Worm (Caenorhabditis elegans) whole organism, L2 larva: Measurements from ENCODE around the gene exl-1.
A peak's percentile ranks its signal among the peaks of the same experiment; 100 is the strongest.

ENCODE experiments used
- F13H6.1 ChIP-seq: sonication (generic microtip); optimal IDR thresholded peaks from 2 replicates; lab custom pipeline; 2016; ENCODE audit warnings: missing genetic modification characterization, missing compliant biosample characterization
- R02D3.7 ChIP-seq: fragments of 150-350 bp; optimal IDR thresholded peaks from 2 replicates; lab custom pipeline; 2014; ENCODE audit warnings: missing biosample characterization, missing genetic modification characterization
- Y55F3AM.14 ChIP-seq: fragments of 200-800 bp; sonication (Bioruptor generic); optimal IDR thresholded peaks from 2 replicates; lab custom pipeline; 2018; ENCODE audit warnings: mild to moderate bottlenecking, missing genetic modification characterization, missing compliant biosample characterization
- ZK546.5 ChIP-seq: sonication (generic microtip); optimal IDR thresholded peaks from 2 replicates; lab custom pipeline; 2017; ENCODE audit warnings: missing biosample characterization, missing genetic modification characterization
- alr-1 ChIP-seq: fragments of 150-350 bp; optimal IDR thresholded peaks from 2 replicates; lab custom pipeline; 2014; ENCODE audit warnings: missing biosample characterization, missing genetic modification characterization
- aly-2 ChIP-seq: fragments of 150-350 bp; optimal IDR thresholded peaks from 2 replicates; lab custom pipeline; 2014; ENCODE audit warnings: missing biosample characterization, missing genetic modification characterization
- blmp-1 ChIP-seq: sonication (generic microtip); optimal IDR thresholded peaks from 2 replicates; lab custom pipeline; 2017; ENCODE audit warnings: missing genetic modification characterization, mild to moderate bottlenecking, missing compliant biosample characterization, antibody characterized with exemption, moderate library complexity; ENCODE audit not compliant: insufficient read depth
- ceh-16 ChIP-seq: fragments of 150-350 bp; optimal IDR thresholded peaks from 2 replicates; lab custom pipeline; 2014; ENCODE audit warnings: missing biosample characterization, missing genetic modification characterization
- ceh-82 ChIP-seq: fragments of 150-350 bp; optimal IDR thresholded peaks from 2 replicates; lab custom pipeline; 2014; ENCODE audit warnings: missing biosample characterization, missing genetic modification characterization
- crh-2 ChIP-seq: sonication (generic microtip); optimal IDR thresholded peaks from 2 replicates; lab custom pipeline; 2017; ENCODE audit warnings: missing biosample characterization, missing genetic modification characterization
- egl-27 ChIP-seq: sonication (generic microtip); optimal IDR thresholded peaks from 3 replicates; lab custom pipeline; 2017; ENCODE audit warnings: missing biosample characterization, missing genetic modification reagents, missing genetic modification characterization
- elt-1 ChIP-seq: fragments of 150-350 bp; optimal IDR thresholded peaks from 2 replicates; lab custom pipeline; 2014; ENCODE audit warnings: missing biosample characterization, missing genetic modification characterization
- elt-3 ChIP-seq: sonication (generic microtip); optimal IDR thresholded peaks from 2 replicates; lab custom pipeline; 2017; ENCODE audit warnings: missing biosample characterization, missing genetic modification characterization
- fos-1 ChIP-seq: fragments of 150-350 bp; optimal IDR thresholded peaks from 2 replicates; lab custom pipeline; 2014; ENCODE audit warnings: missing biosample characterization, missing genetic modification characterization
- gmeb-1 ChIP-seq: fragments of 150-350 bp; optimal IDR thresholded peaks from 2 replicates; lab custom pipeline; 2014; ENCODE audit warnings: missing biosample characterization, missing genetic modification characterization
- lin-11 ChIP-seq: fragments of 150-350 bp; sonication (generic microtip); optimal IDR thresholded peaks from 2 replicates; lab custom pipeline; 2014; ENCODE audit warnings: missing biosample characterization, missing genetic modification characterization, inconsistent platforms, mixed read lengths
- lin-13 ChIP-seq: fragments of 150-350 bp; optimal IDR thresholded peaks from 2 replicates; lab custom pipeline; 2014; ENCODE audit warnings: missing biosample characterization, missing genetic modification reagents, missing genetic modification characterization
- lin-39 ChIP-seq: fragments of 150-350 bp; optimal IDR thresholded peaks from 2 replicates; lab custom pipeline; 2014; ENCODE audit warnings: missing biosample characterization, missing genetic modification reagents, missing genetic modification characterization
- lsy-2 ChIP-seq, 2 experiments: fragments of 150-350 bp in 1 of 2; sonication (generic microtip) in 1 of 2; optimal IDR thresholded peaks; 2 replicates each; lab custom pipeline; 2014 to 2017; ENCODE audit warnings: missing biosample characterization in 2 of 2, missing genetic modification characterization in 2 of 2
- mab-5 ChIP-seq: fragments of 150-350 bp; optimal IDR thresholded peaks from 2 replicates; lab custom pipeline; 2014; ENCODE audit warnings: missing biosample characterization, missing genetic modification characterization
- mbf-1 ChIP-seq: sonication (generic microtip); optimal IDR thresholded peaks from 2 replicates; lab custom pipeline; 2017; ENCODE audit warnings: missing biosample characterization, missing genetic modification characterization
- mdl-1 ChIP-seq, 2 experiments: fragments of 150-350 bp in 1 of 2; sonication (generic microtip) in 1 of 2; optimal IDR thresholded peaks; 2 replicates each; lab custom pipeline; 2017; ENCODE audit warnings: missing biosample characterization in 2 of 2, missing genetic modification characterization in 2 of 2
- nhr-10 ChIP-seq: sonication (generic microtip); optimal IDR thresholded peaks from 2 replicates; lab custom pipeline; 2017; ENCODE audit warnings: missing biosample characterization, missing genetic modification characterization
- nhr-12 ChIP-seq: fragments of 150-350 bp; optimal IDR thresholded peaks from 2 replicates; lab custom pipeline; 2014; ENCODE audit warnings: missing biosample characterization, missing genetic modification characterization
- nhr-129 ChIP-seq: fragments of 150-350 bp; optimal IDR thresholded peaks from 2 replicates; lab custom pipeline; 2014; ENCODE audit warnings: missing biosample characterization, missing genetic modification characterization
- nhr-21 ChIP-seq: fragments of 150-350 bp; optimal IDR thresholded peaks from 2 replicates; lab custom pipeline; 2014; ENCODE audit warnings: missing biosample characterization, missing genetic modification characterization
- nhr-23 ChIP-seq: fragments of 150-350 bp; optimal IDR thresholded peaks from 2 replicates; lab custom pipeline; 2014; ENCODE audit warnings: missing biosample characterization, missing genetic modification reagents, missing genetic modification characterization
- nhr-25 ChIP-seq: fragments of 150-350 bp; sonication (generic microtip); optimal IDR thresholded peaks from 3 replicates; lab custom pipeline; 2014; ENCODE audit warnings: missing biosample characterization, missing genetic modification characterization
- nhr-6 ChIP-seq: fragments of 150-350 bp; optimal IDR thresholded peaks from 2 replicates; lab custom pipeline; 2014; ENCODE audit warnings: missing biosample characterization, missing genetic modification characterization
- nhr-77 ChIP-seq: fragments of 150-350 bp; optimal IDR thresholded peaks from 2 replicates; lab custom pipeline; 2014; ENCODE audit warnings: missing biosample characterization, missing genetic modification characterization
- peb-1 ChIP-seq: fragments of 150-350 bp; optimal IDR thresholded peaks from 2 replicates; lab custom pipeline; 2014; ENCODE audit warnings: missing biosample characterization, missing genetic modification characterization
- sma-3 ChIP-seq: sonication (generic microtip); optimal IDR thresholded peaks from 2 replicates; lab custom pipeline; 2016; ENCODE audit warnings: missing genetic modification reagents, missing genetic modification characterization, missing compliant biosample characterization
- sma-9 ChIP-seq, 2 experiments: fragments of 150-350 bp in 1 of 2; sonication (generic microtip) in 1 of 2; optimal IDR thresholded peaks; 2 replicates each; lab custom pipeline; 2014 to 2016; ENCODE audit warnings: missing genetic modification characterization in 2 of 2, mild to moderate bottlenecking in 1 of 2, missing biosample characterization in 1 of 2, missing compliant biosample characterization in 1 of 2, missing genetic modification reagents in 1 of 2, moderate library complexity in 1 of 2
- snpc-4 ChIP-seq: fragments of 150-350 bp; optimal IDR thresholded peaks from 2 replicates; lab custom pipeline; 2014; ENCODE audit warnings: missing biosample characterization, missing genetic modification characterization
- unc-39 ChIP-seq: fragments of 150-350 bp; optimal IDR thresholded peaks from 2 replicates; lab custom pipeline; 2014; ENCODE audit warnings: missing biosample characterization, missing genetic modification characterization
- unc-55 ChIP-seq: fragments of 150-350 bp; sonication (generic microtip); optimal IDR thresholded peaks from 3 replicates; lab custom pipeline; 2014; ENCODE audit warnings: missing biosample characterization, missing genetic modification reagents, missing genetic modification characterization
- unc-62 ChIP-seq: fragments of 150-350 bp; optimal IDR thresholded peaks from 2 replicates; lab custom pipeline; 2014; ENCODE audit warnings: missing biosample characterization, missing genetic modification reagents, missing genetic modification characterization
- zag-1 ChIP-seq: fragments of 150-350 bp; optimal IDR thresholded peaks from 2 replicates; lab custom pipeline; 2014; ENCODE audit warnings: missing biosample characterization, missing genetic modification characterization
- ztf-1 ChIP-seq: fragments of 200-800 bp; sonication (Bioruptor generic); conservative IDR thresholded peaks from 2 replicates; pipeline ENCODE4 v1.3.6; 2022; ENCODE audit warnings: missing genetic modification characterization, missing compliant biosample characterization
- ztf-11 ChIP-seq: sonication (generic microtip); optimal IDR thresholded peaks from 2 replicates; lab custom pipeline; 2017; ENCODE audit warnings: missing biosample characterization, missing genetic modification characterization
- ztf-4 ChIP-seq: fragments of 150-350 bp; optimal IDR thresholded peaks from 2 replicates; lab custom pipeline; 2014; ENCODE audit warnings: missing biosample characterization, missing genetic modification characterization

The exl-1 gene

DNA sequence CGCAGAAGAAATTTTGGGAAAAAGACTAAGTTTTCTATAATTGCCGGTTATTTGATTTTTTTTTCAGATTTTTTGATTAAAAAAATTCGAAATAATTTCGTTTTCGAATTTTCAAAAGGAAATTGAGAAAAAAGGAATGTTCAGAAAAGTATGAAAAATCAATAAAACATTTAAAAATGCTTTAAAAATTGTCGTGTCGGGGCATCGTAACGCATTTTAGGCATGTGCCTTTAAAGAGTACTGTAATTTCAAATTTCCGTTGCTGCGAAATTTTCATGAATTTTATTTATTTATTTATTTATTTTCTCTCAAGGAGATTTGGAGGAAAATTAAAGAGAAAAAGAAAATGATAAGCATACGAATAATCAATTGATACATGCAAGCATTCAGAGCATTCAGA lies 434 bp upstream of the exl-1 start:
- no peak for TF ChIP-seq ceh-16 (tag; lab: Kevin White, UChicago)
- no peak for TF ChIP-seq nhr-6 (tag; lab: Kevin White, UChicago)
- TF ChIP-seq zag-1 (tag; lab: Kevin White, UChicago) = no peak
- TF ChIP-seq unc-55 (GFP tag; lab: Kevin White, UChicago) = no peak
- TF ChIP-seq R02D3.7 (tag; lab: Kevin White, UChicago) = no peak
- TF ChIP-seq elt-3 (tag; lab: Kevin White, UChicago) = no peak
- TF ChIP-seq lsy-2 (tag; optimal IDR thresholded peaks at IDR 0.05; lab: Kevin White, UChicago) = no peak
- no peak for TF ChIP-seq nhr-77 (tag; lab: Kevin White, UChicago)
- TF ChIP-seq ztf-4 (tag; lab: Kevin White, UChicago) = no peak
- TF ChIP-seq, all 48 proteins: peak for 0

DNA sequence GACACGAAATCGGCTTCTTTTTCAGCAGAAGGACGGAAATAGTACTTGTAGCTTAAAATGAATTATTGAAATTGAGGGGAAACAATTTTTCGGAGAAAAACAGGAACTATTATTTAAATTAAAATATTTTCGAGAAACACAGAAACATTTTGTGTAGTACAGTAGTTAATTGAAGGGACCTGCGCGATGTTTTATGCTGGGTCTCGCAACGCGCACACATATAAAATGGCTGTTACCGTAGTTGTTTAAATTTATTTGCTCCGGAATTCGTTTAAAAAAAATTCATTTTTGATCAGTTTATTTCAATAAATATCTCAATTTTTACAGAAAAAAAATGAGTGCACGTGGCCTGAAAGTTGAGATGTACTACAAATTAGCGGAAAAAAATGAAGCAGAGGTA lies 2.5 kb downstream of the exl-1 start, which contains the start of gene dsb-2:
Gene dsb-2, plus strand, starts transcription at position 328 of the 400 bp plus-strand sequence.
- TF ChIP-seq ceh-82 (tag; lab: Kevin White, UChicago) (no peak), nhr-25 (tag; lab: Kevin White, UChicago) (no peak), lin-11 (tag; lab: Kevin White, UChicago) (no peak)

DNA sequence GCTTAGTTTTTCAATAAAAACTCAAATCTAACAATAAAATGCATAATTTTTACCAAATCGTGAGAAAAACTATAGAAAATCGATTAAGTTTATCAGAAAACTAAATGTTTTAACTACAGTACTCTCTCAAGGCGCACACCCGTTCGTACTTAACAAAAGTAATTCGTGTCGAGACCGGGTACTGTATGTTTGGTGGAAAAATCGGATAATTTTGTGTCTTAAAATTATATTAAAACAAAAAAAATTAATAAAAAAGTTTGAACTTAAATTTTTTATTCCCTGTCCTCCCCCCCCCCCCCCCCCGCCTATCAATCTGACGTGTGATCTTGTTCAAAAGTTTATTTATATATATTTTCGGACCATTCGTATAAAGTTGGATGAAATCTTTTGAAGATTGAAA lies 5.0 kb downstream of the exl-1 start, which contains the start of gene F26H11.4:
Gene F26H11.4, plus strand, starts transcription at position 301 of the 400 bp plus-strand sequence.
- TF ChIP-seq sma-9 (GFP tag; optimal IDR thresholded peaks at IDR 0.05; lab: Kevin White, UChicago) = no peak
- TF ChIP-seq sma-9 (tag; optimal IDR thresholded peaks at IDR 0.05; lab: Kevin White, UChicago) = no peak
- TF ChIP-seq sma-3 (GFP tag; lab: Kevin White, UChicago) = no peak
- TF ChIP-seq gmeb-1 (tag; lab: Kevin White, UChicago) = no peak
- TF ChIP-seq nhr-6 (tag; lab: Kevin White, UChicago) = no peak
- TF ChIP-seq lin-11 (tag; lab: Kevin White, UChicago) = no peak
- no peak for TF ChIP-seq F13H6.1 (tag; lab: Kevin White, UChicago)
- no peak for TF ChIP-seq mbf-1 (tag; lab: Kevin White, UChicago)
- no peak for TF ChIP-seq nhr-21 (tag; lab: Kevin White, UChicago)
- no peak for TF ChIP-seq ZK546.5 (tag; lab: Kevin White, UChicago)

DNA sequence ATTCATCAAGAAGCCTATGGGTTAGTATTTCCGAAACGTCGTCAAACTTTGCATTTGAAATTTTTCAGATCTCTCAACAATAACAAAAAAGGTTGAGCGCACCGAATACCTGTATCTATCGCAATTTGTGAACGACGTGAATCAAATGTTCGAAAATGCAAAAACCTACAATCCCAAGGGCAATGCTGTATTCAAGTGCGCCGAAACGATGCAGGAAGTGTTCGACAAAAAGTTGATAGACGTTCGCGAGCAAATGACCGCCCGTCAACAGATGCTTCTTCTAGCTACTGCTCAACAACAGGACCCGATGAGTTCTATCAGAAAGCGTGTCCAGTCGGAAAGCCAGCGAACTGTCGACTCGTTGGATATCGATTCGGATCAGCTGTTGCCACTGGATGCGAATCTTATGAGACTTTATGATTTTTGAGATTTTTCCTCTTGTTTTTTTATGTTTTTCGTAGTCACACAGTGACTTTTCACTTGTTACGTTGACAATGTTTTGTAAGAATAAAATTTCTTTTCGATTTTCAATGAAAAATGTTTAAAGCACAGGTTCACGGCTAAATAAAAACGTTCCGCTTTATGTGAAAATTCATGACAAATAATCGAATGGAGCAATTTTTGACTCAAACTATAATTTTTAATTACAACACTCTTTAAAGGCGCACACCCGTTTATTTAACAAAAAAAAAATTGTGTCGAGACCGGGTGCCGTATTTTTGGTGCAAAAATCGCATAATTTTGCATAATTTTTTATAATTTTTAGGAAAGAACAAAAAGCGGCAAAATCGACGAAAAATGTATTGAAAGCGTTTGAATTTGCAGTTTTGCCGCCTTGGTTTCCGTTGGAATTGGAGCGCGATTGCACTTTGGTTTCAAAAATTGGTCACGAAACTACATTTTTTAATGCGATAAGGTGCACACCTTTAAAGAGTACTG lies 5.7 kb downstream of the exl-1 start:
- TF ChIP-seq lin-13 (GFP tag; lab: Kevin White, UChicago) (peak; percentile 31), unc-62 (GFP tag; lab: Kevin White, UChicago) (no peak), ztf-11 (tag; lab: Kevin White, UChicago) (no peak), gmeb-1 (tag; lab: Kevin White, UChicago) (no peak), mbf-1 (tag; lab: Kevin White, UChicago) (no peak), nhr-77 (tag; lab: Kevin White, UChicago) (no peak), ztf-1 (GFP tag; lab: Robert Waterston, UW) (no peak), blmp-1 (peak; percentile 11), nhr-129 (tag; lab: Kevin White, UChicago) (no peak), lin-11 (tag; lab: Kevin White, UChicago) (no peak), ceh-16 (tag; lab: Kevin White, UChicago) (no peak), unc-39 (no peak), lin-39 (tag; lab: Kevin White, UChicago) (no peak), unc-55 (GFP tag; lab: Kevin White, UChicago) (no peak), mdl-1 (tag; optimal IDR thresholded peaks at IDR 0.05; lab: Kevin White, UChicago) (no peak), F13H6.1 (tag; lab: Kevin White, UChicago) (no peak), ZK546.5 (tag; lab: Kevin White, UChicago) (no peak), snpc-4 (no peak), nhr-23 (tag; lab: Kevin White, UChicago) (no peak), sma-3 (GFP tag; lab: Kevin White, UChicago) (no peak), R02D3.7 (tag; lab: Kevin White, UChicago) (no peak), sma-9 (GFP tag; optimal IDR thresholded peaks at IDR 0.05; lab: Kevin White, UChicago) (no peak), sma-9 (tag; optimal IDR thresholded peaks at IDR 0.05; lab: Kevin White, UChicago) (no peak), elt-1 (tag; lab: Kevin White, UChicago) (no peak), Y55F3AM.14 (no peak), fos-1 (no peak), nhr-6 (tag; lab: Kevin White, UChicago) (no peak), elt-3 (tag; lab: Kevin White, UChicago) (no peak), mab-5 (no peak), ceh-82 (tag; lab: Kevin White, UChicago) (no peak), egl-27 (tag; lab: Kevin White, UChicago) (no peak), alr-1 (tag; lab: Kevin White, UChicago) (no peak), nhr-10 (tag; lab: Kevin White, UChicago) (no peak), lsy-2 (tag; optimal IDR thresholded peaks at IDR 0.05; lab: Kevin White, UChicago) (peak in 1 of 2 experiments; percentile 80), nhr-12 (tag; lab: Kevin White, UChicago) (no peak), crh-2 (peak; percentile 46), peb-1 (tag; lab: Kevin White, UChicago) (no peak), zag-1 (tag; lab: Kevin White, UChicago) (no peak), aly-2 (tag; lab: Kevin White, UChicago) (no peak)
